Worm (Caenorhabditis elegans): Measurements from ENCODE around the gene Y53G8AM.4.
"Not testable (repeated sequence)": the region's sequence is repeated elsewhere in the genome, so short reads cannot be mapped to it uniquely, and the experiment has no call there.

DNA sequence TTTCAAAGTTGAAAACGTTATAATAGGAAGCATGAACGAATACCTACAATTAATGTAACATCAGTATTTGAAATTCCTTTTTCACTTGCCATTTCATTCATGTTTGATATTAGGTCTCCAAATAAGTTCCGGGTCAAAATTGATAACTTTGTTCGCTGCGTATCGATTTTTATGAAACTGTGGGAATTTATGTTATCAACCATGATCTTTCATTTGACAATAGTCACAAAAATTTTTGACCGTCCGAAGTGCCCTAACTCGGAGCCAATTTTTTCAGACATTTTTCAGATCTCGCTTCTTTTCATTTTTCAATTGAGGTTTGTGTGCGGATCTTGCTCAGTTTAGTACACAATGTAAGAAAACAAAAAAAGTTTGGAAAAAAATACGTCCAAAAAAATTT is 4.2 kb upstream of the Y53G8AM.4 start, which contains the start of gene Y53G8AM.6:
- not testable (repeated sequence) for TF ChIP-seq nhr-25 (tag; optimal IDR thresholded peaks at IDR 0.05); ama-1 (optimal IDR thresholded peaks at IDR 0.05); egl-27 (tag; optimal IDR thresholded peaks at IDR 0.05); unc-62 (GFP tag; optimal IDR thresholded peaks at IDR 0.05); snpc-4 (tag; optimal IDR thresholded peaks at IDR 0.05); lsy-2 (tag; optimal IDR thresholded peaks at IDR 0.05); zag-1 (tag; optimal IDR thresholded peaks at IDR 0.05); skn-1 (tag; optimal IDR thresholded peaks at IDR 0.05); lin-13 (GFP tag; optimal IDR thresholded peaks at IDR 0.05); gmeb-1 (tag; optimal IDR thresholded peaks at IDR 0.05)

All from whole organism, L2 larva.